Worm (Caenorhabditis elegans) whole organism, L4/young adult: ENCODE measurements around the gene txt-8.
"Not testable (repeated sequence)": the region's sequence is repeated elsewhere in the genome, so short reads cannot be mapped to it uniquely, and the experiment has no call there.

Experiments
- W03F9.2 ChIP-seq: fragments of 150-350 bp; optimal IDR thresholded peaks from 2 replicates; lab custom pipeline; 2014; ENCODE audit warnings: missing biosample characterization, missing genetic modification characterization
- dao-5 ChIP-seq: sonication (generic microtip); optimal IDR thresholded peaks from 2 replicates; lab custom pipeline; 2016; ENCODE audit warnings: missing genotype, missing genetic modification characterization, moderate library complexity, missing compliant biosample characterization
- him-1 ChIP-seq: sonication (generic microtip); optimal IDR thresholded peaks from 2 replicates; lab custom pipeline; 2016; ENCODE audit warnings: missing genotype, missing genetic modification reagents, missing genetic modification characterization, missing compliant biosample characterization

Gene txt-8

ce11 chrV:18404767-18405166 is 9.4 kb upstream of the txt-8 start, which contains the start of gene srh-209:
srh-209 (minus strand) TSS chrV:18404867.
- not testable (repeated sequence) for TF ChIP-seq W03F9.2, dao-5, him-1 (tag; lab: Kevin White, UChicago)

ce11 chrV:18410142-18410541 is 4.0 kb upstream of the txt-8 start, which contains the start of gene srh-207:
srh-207 (minus strand) TSS chrV:18410242.
- no peak for TF ChIP-seq him-1 (tag; lab: Kevin White, UChicago)
- no peak for TF ChIP-seq W03F9.2 (tag; lab: Kevin White, UChicago)
- TF ChIP-seq dao-5 (tag; lab: Kevin White, UChicago): no peak

ce11 chrV:18412351-18412750 is 1.8 kb upstream of the txt-8 start:
- no peak for TF ChIP-seq dao-5 (tag; lab: Kevin White, UChicago)
- TF ChIP-seq him-1 (tag; lab: Kevin White, UChicago): no peak
- TF ChIP-seq W03F9.2 (tag; lab: Kevin White, UChicago): no peak

ce11 chrV:18412887-18413286 is 1.3 kb upstream of the txt-8 start, which contains the start of gene ZK262.2:
ZK262.2 (minus strand) TSS chrV:18412987.
- no peak for TF ChIP-seq him-1 (tag; lab: Kevin White, UChicago)
- no peak for TF ChIP-seq dao-5 (tag; lab: Kevin White, UChicago)
- TF ChIP-seq W03F9.2 (tag; lab: Kevin White, UChicago): no peak

ce11 chrV:18420797-18421196 is 6.6 kb downstream of the txt-8 start, which contains the start of gene srj-26:
srj-26 (plus strand) TSS chrV:18421097.
- TF ChIP-seq him-1 (tag; lab: Kevin White, UChicago) (no peak), W03F9.2 (tag; lab: Kevin White, UChicago) (no peak)

ce11 chrV:18424471-18424870 is 10.3 kb downstream of the txt-8 start, which contains the start of gene ZK262.4:
ZK262.4 (minus strand) TSS chrV:18424571.
- TF ChIP-seq him-1 (tag; lab: Kevin White, UChicago) (no peak), dao-5 (tag; lab: Kevin White, UChicago) (no peak)

- no peak for TF ChIP-seq him-1 (tag; lab: Kevin White, UChicago)
- no peak for TF ChIP-seq W03F9.2 (tag; lab: Kevin White, UChicago)
- TF ChIP-seq dao-5 (tag; lab: Kevin White, UChicago): no peak
Observed at ce11 chrV:18425544-18425943, 11.4 kb downstream of the txt-8 start, which contains the start of gene ZK262.19. ZK262.19 (minus strand) TSS chrV:18425644.

- no peak for TF ChIP-seq dao-5 (tag; lab: Kevin White, UChicago)
- no peak for TF ChIP-seq him-1 (tag; lab: Kevin White, UChicago)
- no peak for TF ChIP-seq W03F9.2 (tag; lab: Kevin White, UChicago)
Observed at ce11 chrV:18426280-18426679, 12.1 kb downstream of the txt-8 start, which contains the start of gene srw-83. srw-83 (plus strand) TSS chrV:18426580.

- no peak for TF ChIP-seq him-1 (tag; lab: Kevin White, UChicago)
- no peak for TF ChIP-seq W03F9.2 (tag; lab: Kevin White, UChicago)
- TF ChIP-seq dao-5 (tag; lab: Kevin White, UChicago): no peak
Observed at ce11 chrV:18430826-18431225, 16.7 kb downstream of the txt-8 start.

- no peak for TF ChIP-seq dao-5 (tag; lab: Kevin White, UChicago)
Observed at ce11 chrV:18431450-18431849, 17.3 kb downstream of the txt-8 start, which contains the start of gene srw-82. srw-82 (plus strand) TSS chrV:18431750.

- TF ChIP-seq him-1 (tag; lab: Kevin White, UChicago) (no peak), dao-5 (tag; lab: Kevin White, UChicago) (no peak), W03F9.2 (tag; lab: Kevin White, UChicago) (no peak)
Observed at ce11 chrV:18434961-18435360, 20.8 kb downstream of the txt-8 start, which contains the start of gene ZK262.20. ZK262.20 (minus strand) TSS chrV:18435061.

ce11 chrV:18438081-18438480 is 23.9 kb downstream of the txt-8 start, which contains the start of gene ZK262.8:
ZK262.8 (plus strand) TSS chrV:18438381.
- no peak for TF ChIP-seq W03F9.2 (tag; lab: Kevin White, UChicago)
- TF ChIP-seq him-1 (tag; lab: Kevin White, UChicago): no peak
- no peak for TF ChIP-seq dao-5 (tag; lab: Kevin White, UChicago)

- TF ChIP-seq W03F9.2, dao-5, him-1 (tag; lab: Kevin White, UChicago): not testable (repeated sequence)
Observed at ce11 chrV:18439469-18439868, 25.3 kb downstream of the txt-8 start, which contains the start of gene ZK262.9. ZK262.9 (plus strand) TSS chrV:18439769.

- no peak for TF ChIP-seq him-1 (tag; lab: Kevin White, UChicago)
- TF ChIP-seq W03F9.2 (tag; lab: Kevin White, UChicago): no peak
- no peak for TF ChIP-seq dao-5 (tag; lab: Kevin White, UChicago)
Observed at ce11 chrV:18444118-18444517, 30.0 kb downstream of the txt-8 start, which contains the start of gene ZK228.1. ZK228.1 (plus strand) TSS chrV:18444418.
